Worm (Caenorhabditis elegans) whole organism, young adult: ENCODE data around the gene F08D12.2.
A peak's percentile ranks its signal among the peaks of the same experiment; 100 is the strongest.

Experiments
- B0019.2 ChIP-seq: fragments of 200-800 bp; sonication (Bioruptor generic); conservative IDR thresholded peaks from 2 replicates; pipeline ENCODE4 v1.3.6; 2022; ENCODE audit warnings: missing genetic modification reagents, missing genetic modification characterization, missing compliant biosample characterization
- F10E7.11 ChIP-seq: sonication (generic microtip); optimal IDR thresholded peaks from 2 replicates; lab custom pipeline; 2017; ENCODE audit warnings: mild to moderate bottlenecking, missing genetic modification characterization, moderate library complexity, missing compliant biosample characterization
- F33H1.4 ChIP-seq: fragments of 200-800 bp; sonication (Bioruptor generic); IDR thresholded peaks from 2 replicates; pipeline ENCODE4 v1.3.6; 2022; ENCODE audit warnings: missing genetic modification reagents, missing genetic modification characterization, missing compliant biosample characterization
- F55B11.4 ChIP-seq: sonication (generic microtip); optimal IDR thresholded peaks from 2 replicates; lab custom pipeline; 2016; ENCODE audit warnings: missing compliant biosample characterization, missing genetic modification characterization, borderline replicate concordance; ENCODE audit not compliant: insufficient read depth
- aptf-3 ChIP-seq: fragments of 200-800 bp; sonication (Bioruptor generic); IDR thresholded peaks from 2 replicates; pipeline ENCODE4 v1.3.6; 2022; ENCODE audit warnings: missing genetic modification characterization, missing compliant biosample characterization
- attf-3 ChIP-seq: fragments of 200-800 bp; sonication (Bioruptor generic); conservative IDR thresholded peaks from 2 replicates; pipeline ENCODE4 v1.3.6; 2022; ENCODE audit warnings: missing genetic modification reagents, missing genetic modification characterization, missing compliant biosample characterization
- ccch-3 ChIP-seq: fragments of 200-800 bp; sonication (Bioruptor generic); optimal IDR thresholded peaks from 2 replicates; lab custom pipeline; 2018; ENCODE audit warnings: mild to moderate bottlenecking, missing genetic modification characterization, missing compliant biosample characterization
- cebp-1 ChIP-seq, 2 experiments: fragments of 200-800 bp in 1 of 2; sonication (Bioruptor generic) in 1 of 2; sonication (generic microtip) in 1 of 2; IDR thresholded peaks in 1 of 2; optimal IDR thresholded peaks in 1 of 2; 2 replicates each; pipeline versions ENCODE4 v1.3.6 to Lab custom; 2017 to 2022; ENCODE audit warnings: missing compliant biosample characterization in 2 of 2, missing genetic modification characterization in 2 of 2, mild to moderate bottlenecking in 1 of 2, missing genetic modification reagents in 1 of 2, moderate library complexity in 1 of 2
- cebp-2 ChIP-seq: fragments of 200-800 bp; sonication (Bioruptor generic); IDR thresholded peaks from 2 replicates; pipeline ENCODE4 v1.3.6; 2022; ENCODE audit warnings: missing genetic modification characterization, missing compliant biosample characterization
- ceh-100 ChIP-seq: fragments of 200-800 bp; sonication (Bioruptor generic); IDR thresholded peaks from 2 replicates; pipeline ENCODE4 v1.3.6; 2022; ENCODE audit warnings: missing genetic modification reagents, missing genetic modification characterization, missing compliant biosample characterization
- ceh-79 ChIP-seq: sonication (generic microtip); optimal IDR thresholded peaks from 2 replicates; lab custom pipeline; 2017; ENCODE audit warnings: mild to moderate bottlenecking, missing genetic modification characterization, missing compliant biosample characterization
- ets-4 ChIP-seq: fragments of 200-800 bp; sonication (Bioruptor generic); optimal IDR thresholded peaks from 2 replicates; lab custom pipeline; 2018; ENCODE audit warnings: mild to moderate bottlenecking, missing genetic modification characterization, missing compliant biosample characterization
- gei-17 ChIP-seq: fragments of 200-800 bp; sonication (Bioruptor generic); optimal IDR thresholded peaks from 2 replicates; lab custom pipeline; 2018; ENCODE audit warnings: mild to moderate bottlenecking, missing genetic modification characterization, missing compliant biosample characterization
- hmg-1.2 ChIP-seq: fragments of 200-800 bp; sonication (Bioruptor generic); IDR thresholded peaks from 2 replicates; pipeline ENCODE4 v1.3.6; 2022; ENCODE audit warnings: missing genetic modification reagents, missing genetic modification characterization, missing compliant biosample characterization
- hmg-20 ChIP-seq: fragments of 200-800 bp; sonication (Bioruptor generic); IDR thresholded peaks from 2 replicates; pipeline ENCODE4 v1.3.6; 2022; ENCODE audit warnings: missing genetic modification reagents, missing genetic modification characterization, missing compliant biosample characterization
- hrde-1 ChIP-seq: sonication (generic microtip); optimal IDR thresholded peaks from 2 replicates; lab custom pipeline; 2016; ENCODE audit warnings: missing genetic modification characterization, mild to moderate bottlenecking, missing compliant biosample characterization, moderate library complexity, missing genotype, missing genetic modification reagents, borderline replicate concordance
- lag-1 ChIP-seq: fragments of 200-800 bp; sonication (Bioruptor generic); IDR thresholded peaks from 2 replicates; pipeline ENCODE4 v1.3.6; 2022; ENCODE audit warnings: missing genetic modification reagents, missing genetic modification characterization, missing compliant biosample characterization
- let-526 ChIP-seq: fragments of 200-800 bp; sonication (Bioruptor generic); IDR thresholded peaks from 2 replicates; pipeline ENCODE4 v1.3.6; 2022; ENCODE audit warnings: missing genetic modification reagents, missing genetic modification characterization, missing compliant biosample characterization
- lin-26 ChIP-seq: fragments of 200-800 bp; sonication (Bioruptor generic); IDR thresholded peaks from 2 replicates; pipeline ENCODE4 v1.3.6; 2022; ENCODE audit warnings: missing genetic modification reagents, missing genetic modification characterization, missing compliant biosample characterization
- lin-40 ChIP-seq: sonication (generic microtip); optimal IDR thresholded peaks from 2 replicates; lab custom pipeline; 2016; ENCODE audit warnings: missing genetic modification characterization, mild to moderate bottlenecking, missing compliant biosample characterization, missing genotype, missing genetic modification reagents
- lin-54 ChIP-seq: fragments of 200-800 bp; sonication (Bioruptor generic); optimal IDR thresholded peaks from 2 replicates; lab custom pipeline; 2018; ENCODE audit warnings: mild to moderate bottlenecking, missing genetic modification characterization, missing compliant biosample characterization
- lsy-27 ChIP-seq: sonication (generic microtip); optimal IDR thresholded peaks from 2 replicates; lab custom pipeline; 2017; ENCODE audit warnings: missing genetic modification characterization, mild to moderate bottlenecking, missing compliant biosample characterization, antibody characterized with exemption, missing genotype, borderline replicate concordance; ENCODE audit not compliant: insufficient read depth
- madf-10 ChIP-seq: sonication (generic microtip); optimal IDR thresholded peaks from 2 replicates; lab custom pipeline; 2016; ENCODE audit warnings: mild to moderate bottlenecking, missing genetic modification characterization, missing compliant biosample characterization
- madf-3 ChIP-seq: fragments of 200-800 bp; sonication (Bioruptor generic); IDR thresholded peaks from 2 replicates; pipeline ENCODE4 v1.3.6; 2022; ENCODE audit warnings: missing genetic modification reagents, missing genetic modification characterization, missing compliant biosample characterization
- madf-6 ChIP-seq: fragments of 200-800 bp; sonication (Bioruptor generic); IDR thresholded peaks from 2 replicates; pipeline ENCODE4 v1.3.6; 2022; ENCODE audit warnings: missing genetic modification reagents, missing genetic modification characterization, missing compliant biosample characterization
- mxl-1 ChIP-seq: sonication (generic microtip); optimal IDR thresholded peaks from 2 replicates; lab custom pipeline; 2016; ENCODE audit warnings: missing genetic modification characterization, missing compliant biosample characterization
- nfyb-1 ChIP-seq: fragments of 200-800 bp; sonication (Bioruptor generic); IDR thresholded peaks from 2 replicates; pipeline ENCODE4 v1.3.6; 2022; ENCODE audit warnings: missing genetic modification reagents, missing genetic modification characterization, missing compliant biosample characterization
- nhr-120 ChIP-seq: fragments of 200-800 bp; sonication (Bioruptor generic); IDR thresholded peaks from 2 replicates; pipeline ENCODE4 v1.3.6; 2022; ENCODE audit warnings: missing genetic modification characterization, missing compliant biosample characterization
- repo-1 ChIP-seq: sonication (generic microtip); optimal IDR thresholded peaks from 2 replicates; lab custom pipeline; 2017; ENCODE audit warnings: mild to moderate bottlenecking, missing genetic modification characterization, missing compliant biosample characterization
- sdz-38 ChIP-seq: sonication (generic microtip); optimal IDR thresholded peaks from 2 replicates; lab custom pipeline; 2016; ENCODE audit warnings: missing genotype, missing genetic modification characterization, missing compliant biosample characterization
- snpc-1.3 ChIP-seq: sonication (generic microtip); optimal IDR thresholded peaks from 2 replicates; lab custom pipeline; 2017; ENCODE audit warnings: missing genetic modification characterization, mild to moderate bottlenecking, missing compliant biosample characterization, antibody characterized with exemption, moderate library complexity, missing genotype, missing genetic modification reagents; ENCODE audit not compliant: insufficient read depth
- tbx-9 ChIP-seq: sonication (generic microtip); optimal IDR thresholded peaks from 2 replicates; lab custom pipeline; 2016; ENCODE audit warnings: borderline replicate concordance, missing genetic modification characterization, inconsistent platforms, missing compliant biosample characterization
- tlf-1 ChIP-seq: fragments of 200-800 bp; sonication (Bioruptor generic); optimal IDR thresholded peaks from 2 replicates; lab custom pipeline; 2018; ENCODE audit warnings: mild to moderate bottlenecking, missing genetic modification characterization, missing compliant biosample characterization
- xnd-1 ChIP-seq: sonication (generic microtip); optimal IDR thresholded peaks from 2 replicates; lab custom pipeline; 2016; ENCODE audit warnings: missing genotype, missing genetic modification reagents, missing genetic modification characterization, missing compliant biosample characterization
- zfh-2 ChIP-seq: fragments of 200-800 bp; sonication (Bioruptor generic); conservative IDR thresholded peaks from 2 replicates; pipeline ENCODE4 v1.3.6; 2022; ENCODE audit warnings: missing genetic modification reagents, missing genetic modification characterization, missing compliant biosample characterization
- ztf-22 ChIP-seq: fragments of 200-800 bp; sonication (Bioruptor generic); optimal IDR thresholded peaks from 2 replicates; lab custom pipeline; 2018; ENCODE audit warnings: mild to moderate bottlenecking, missing genetic modification characterization, moderate library complexity, missing compliant biosample characterization
- ztf-25 ChIP-seq: fragments of 200-800 bp; sonication (Bioruptor generic); IDR thresholded peaks from 2 replicates; pipeline ENCODE4 v1.3.6; 2022; ENCODE audit warnings: missing genetic modification reagents, missing genetic modification characterization, missing compliant biosample characterization
- ztf-26 ChIP-seq: sonication (generic microtip); optimal IDR thresholded peaks from 2 replicates; lab custom pipeline; 2017; ENCODE audit warnings: missing genetic modification characterization, missing compliant biosample characterization

F08D12.2 gene

DNA sequence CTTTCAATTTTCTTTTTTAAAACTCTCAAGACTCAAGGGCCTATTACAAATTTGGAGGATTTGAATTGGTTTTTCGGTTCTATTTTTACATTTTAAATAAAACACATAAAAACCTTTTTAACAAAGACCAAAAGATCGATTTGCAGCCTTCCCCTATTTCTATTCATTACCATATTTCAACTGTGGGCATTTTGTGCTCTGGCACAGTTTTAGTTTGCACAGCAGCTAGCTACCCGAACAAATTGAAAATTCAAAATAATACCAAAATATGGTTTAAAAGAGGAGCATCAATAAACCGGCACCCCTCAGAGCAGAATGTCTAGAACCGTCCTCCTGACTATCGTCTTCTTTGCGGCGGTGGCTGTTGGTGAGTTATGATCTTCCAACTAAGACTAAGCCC lies at the start of gene F08D12.2:
TSS of gene F08D12.2 (plus strand) at position 301 of the 400 bp plus-strand sequence.
- TF ChIP-seq repo-1 (tag; lab: Kevin White, UChicago) = no peak
- TF ChIP-seq attf-3 (GFP tag; lab: Robert Waterston, UW) = no peak
- no peak for TF ChIP-seq hmg-20 (GFP tag; lab: Robert Waterston, UW)
- no peak for TF ChIP-seq F55B11.4 (tag; lab: Kevin White, UChicago)
- no peak for TF ChIP-seq mxl-1 (tag; lab: Kevin White, UChicago)
- no peak for TF ChIP-seq ceh-79 (tag; lab: Kevin White, UChicago)
- TF ChIP-seq F10E7.11 (tag; lab: Kevin White, UChicago) = no peak
- no peak for TF ChIP-seq madf-6 (GFP tag; lab: Robert Waterston, UW)
- no peak for TF ChIP-seq ztf-25 (GFP tag; lab: Robert Waterston, UW)
- TF ChIP-seq lin-26 (GFP tag; lab: Robert Waterston, UW) = no peak
- TF ChIP-seq F33H1.4 = no peak
- TF ChIP-seq ceh-100 = no peak
- TF ChIP-seq madf-10 (tag; lab: Kevin White, UChicago) = no peak

DNA sequence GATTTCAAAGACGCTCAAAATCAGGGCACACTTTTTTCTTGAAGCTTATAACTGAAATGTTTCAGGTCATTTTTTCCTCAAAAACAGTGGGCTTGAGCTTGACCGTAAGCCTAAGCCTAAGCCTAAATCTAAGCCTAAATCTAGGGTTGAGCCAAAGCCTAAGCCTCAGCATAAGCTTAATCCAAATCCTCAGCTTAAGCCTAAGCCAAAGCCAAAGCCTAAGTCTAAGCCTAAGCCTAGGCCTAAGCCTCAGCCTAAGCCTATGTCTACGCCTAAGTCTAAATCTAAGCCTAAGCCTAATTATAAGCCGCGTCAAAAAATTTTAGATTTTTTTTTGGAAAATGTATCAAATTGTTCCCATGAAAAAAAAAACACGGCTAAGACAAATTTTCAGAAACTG lies 47.2 kb upstream of the F08D12.2 start:
- no peak for TF ChIP-seq lsy-27 (tag; lab: Kevin White, UChicago)
- TF ChIP-seq aptf-3 (GFP tag; lab: Robert Waterston, UW) = no peak
- no peak for TF ChIP-seq F10E7.11 (tag; lab: Kevin White, UChicago)
- no peak for TF ChIP-seq F55B11.4 (tag; lab: Kevin White, UChicago)
- no peak for TF ChIP-seq mxl-1 (tag; lab: Kevin White, UChicago)
- TF ChIP-seq sdz-38 = no peak
- no peak for TF ChIP-seq ztf-26 (tag; lab: Kevin White, UChicago)
- no peak for TF ChIP-seq zfh-2 (GFP tag; lab: Robert Waterston, UW)
- TF ChIP-seq hmg-1.2 (GFP tag; lab: Robert Waterston, UW) = no peak
- TF ChIP-seq lin-54 (GFP tag; lab: Kevin White, UChicago) = no peak
- TF ChIP-seq tlf-1 (GFP tag; lab: Kevin White, UChicago) = no peak
- no peak for TF ChIP-seq lin-40
- TF ChIP-seq ets-4 (GFP tag; lab: Kevin White, UChicago) = no peak
- TF ChIP-seq nfyb-1 = no peak

DNA sequence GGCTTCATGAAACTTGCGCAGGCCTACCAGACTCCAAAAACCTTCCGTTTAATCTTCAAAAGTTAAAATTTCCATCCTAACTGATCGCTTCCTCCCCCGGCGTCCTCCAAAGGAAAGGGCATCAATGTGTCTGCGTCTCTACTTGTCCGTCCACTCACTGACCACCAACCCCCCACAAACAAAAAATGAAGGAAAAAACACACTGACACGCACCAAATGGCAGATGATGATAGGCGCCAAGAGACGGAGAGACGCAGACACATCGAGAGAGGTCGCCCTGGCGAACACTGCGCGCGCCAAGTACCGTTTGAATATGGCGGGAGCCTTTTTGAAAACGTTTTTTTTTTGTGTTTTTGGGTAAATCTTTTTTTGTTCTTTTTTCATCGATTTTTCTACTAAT lies 46.7 kb upstream of the F08D12.2 start:
- TF ChIP-seq ztf-22 (GFP tag; lab: Kevin White, UChicago) (no peak), lag-1 (GFP tag; lab: Robert Waterston, UW) (no peak), nhr-120 (no peak), zfh-2 (GFP tag; lab: Robert Waterston, UW) (peak; percentile 39; the same call in 1 of the 2 replicates), madf-3 (GFP tag; lab: Robert Waterston, UW) (0 out of 2 replicates have a peak, but pooled peaks have one; percentile 23), cebp-1 (GFP tag; IDR thresholded peaks at IDR 0.05; lab: Robert Waterston, UW) (no peak), cebp-1 (tag; optimal IDR thresholded peaks at IDR 0.05; lab: Kevin White, UChicago) (peak; percentile 10), hmg-1.2 (GFP tag; lab: Robert Waterston, UW) (peak; percentile 61; the same call in 1 of the 2 replicates), B0019.2 (GFP tag; lab: Robert Waterston, UW) (no peak), snpc-1.3 (tag; lab: Kevin White, UChicago) (no peak), let-526 (GFP tag; lab: Robert Waterston, UW) (no peak), ccch-3 (GFP tag; lab: Kevin White, UChicago) (no peak), gei-17 (GFP tag; lab: Kevin White, UChicago) (no peak), cebp-2 (GFP tag; lab: Robert Waterston, UW) (0 out of 2 replicates have a peak, but pooled peaks have one; percentile 12), xnd-1 (tag; lab: Kevin White, UChicago) (no peak), tbx-9 (tag; lab: Kevin White, UChicago) (no peak), hrde-1 (tag; lab: Kevin White, UChicago) (no peak)
- TF ChIP-seq, all 124 proteins: peak for 5
